Worm (Caenorhabditis elegans): ENCODE results near the gene col-87.

ce11 chrII:14091182-14091581 is 3.3 kb downstream of the col-87 start:
- TF ChIP-seq ztf-29 (GFP tag; IDR thresholded peaks at IDR 0.05) (no peak), ref-1 (GFP tag; conservative IDR thresholded peaks at IDR 0.05) (no peak), ztf-23 (GFP tag; IDR thresholded peaks at IDR 0.05) (no peak), klf-2 (GFP tag; conservative IDR thresholded peaks at IDR 0.05) (no peak), med-1 (GFP tag; optimal IDR thresholded peaks at IDR 0.05; ENCODE audit: insufficient read depth) (no peak), T22C8.4 (GFP tag; IDR thresholded peaks at IDR 0.05) (no peak)
